Fruit fly (Drosophila melanogaster) whole organism, embryonic: Measurements from ENCODE around the gene CG11893.
A peak's percentile ranks its signal among the peaks of the same experiment; 100 is the strongest.

Experiments used
- Ada2b ChIP-seq: fragments of 200-800 bp; sonication (Bioruptor generic); IDR thresholded peaks from 2 replicates; pipeline ENCODE4 v1.3.6; 2022; ENCODE audit warnings: missing biosample characterization, missing genetic modification characterization
- Antp ChIP-seq: fragments of 200-800 bp; sonication (Bioruptor generic); optimal IDR thresholded peaks from 3 replicates; lab custom pipeline; 2016; ENCODE audit warnings: missing biosample characterization, missing genetic modification characterization
- Awh ChIP-seq: fragments of 200-800 bp; sonication (Bioruptor generic); IDR thresholded peaks from 2 replicates; pipeline ENCODE4, ENCODE4 v1.3.6; 2022; ENCODE audit warnings: missing biosample characterization, missing genetic modification characterization
- CG10565 ChIP-seq: fragments of 200-800 bp; sonication (Bioruptor generic); optimal IDR thresholded peaks from 3 replicates; lab custom pipeline; 2016; ENCODE audit warnings: missing biosample characterization, mild to moderate bottlenecking, missing genetic modification characterization
- CG10979 ChIP-seq: fragments of 200-800 bp; sonication (Bioruptor generic); optimal IDR thresholded peaks from 2 replicates; lab custom pipeline; 2018; ENCODE audit warnings: missing biosample characterization, mild to moderate bottlenecking, missing genetic modification characterization, moderate library complexity
- CG12659 ChIP-seq: fragments of 200-800 bp; sonication (Bioruptor generic); optimal IDR thresholded peaks from 3 replicates; lab custom pipeline; 2017; ENCODE audit warnings: mild to moderate bottlenecking, missing biosample characterization, missing genetic modification reagents, missing genetic modification characterization
- CG12769 ChIP-seq: fragments of 200-800 bp; sonication (Bioruptor generic); optimal IDR thresholded peaks from 2 replicates; lab custom pipeline; 2019; ENCODE audit warnings: missing biosample characterization, mild to moderate bottlenecking, missing genetic modification characterization, moderate library complexity
- CG13296 ChIP-seq: fragments of 200-800 bp; sonication (Bioruptor generic); optimal IDR thresholded peaks from 3 replicates; lab custom pipeline; 2018; ENCODE audit warnings: missing biosample characterization, mild to moderate bottlenecking, missing genetic modification characterization
- CG17612 ChIP-seq: fragments of 200-800 bp; sonication (Bioruptor generic); IDR thresholded peaks from 2 replicates; pipeline ENCODE4 v1.3.6; 2022; ENCODE audit warnings: missing biosample characterization, missing genetic modification characterization
- CG18262 ChIP-seq: fragments of 200-800 bp; optimal IDR thresholded peaks from 3 replicates; lab custom pipeline; 2019; ENCODE audit warnings: missing biosample characterization, mild to moderate bottlenecking, missing genetic modification characterization, moderate library complexity
- CG2202 ChIP-seq: fragments of 200-800 bp; sonication (Bioruptor generic); optimal IDR thresholded peaks from 2 replicates; lab custom pipeline; 2018; ENCODE audit warnings: missing biosample characterization, mild to moderate bottlenecking, missing genetic modification characterization
- CG2678 ChIP-seq: fragments of 200-800 bp; sonication (Bioruptor generic); optimal IDR thresholded peaks from 3 replicates; lab custom pipeline; 2019; ENCODE audit warnings: missing biosample characterization, mild to moderate bottlenecking, missing genetic modification characterization, moderate library complexity
- CG31224 ChIP-seq: fragments of 200-800 bp; sonication (Bioruptor generic); IDR thresholded peaks from 2 replicates; pipeline ENCODE4 v1.3.6; 2022; ENCODE audit warnings: missing biosample characterization, missing genetic modification characterization
- CG31365 ChIP-seq: fragments of 200-800 bp; sonication (Bioruptor generic); optimal IDR thresholded peaks from 2 replicates; lab custom pipeline; 2018; ENCODE audit warnings: missing biosample characterization, mild to moderate bottlenecking, missing genetic modification characterization
- CG33557 ChIP-seq: fragments of 200-800 bp; sonication (Bioruptor generic); optimal IDR thresholded peaks from 2 replicates; lab custom pipeline; 2019; ENCODE audit warnings: missing biosample characterization, mild to moderate bottlenecking, missing genetic modification characterization, moderate library complexity
- CG34422 ChIP-seq: fragments of 200-800 bp; sonication (Bioruptor generic); IDR thresholded peaks from 3 replicates; pipeline ENCODE4 v1.3.6; 2022; ENCODE audit warnings: missing biosample characterization, missing genetic modification characterization
- CG6175 ChIP-seq: fragments of 200-800 bp; sonication (Bioruptor generic); IDR thresholded peaks from 3 replicates; pipeline ENCODE4 v1.3.6; 2022; ENCODE audit warnings: missing biosample characterization, missing genetic modification characterization
- CG7372 ChIP-seq: fragments of 200-800 bp; sonication (Bioruptor generic); IDR thresholded peaks from 2 replicates; pipeline ENCODE4 v1.3.6; 2022; ENCODE audit warnings: missing biosample characterization, missing genetic modification characterization
- CG7839 ChIP-seq: fragments of 200-800 bp; sonication (Bioruptor generic); optimal IDR thresholded peaks from 3 replicates; lab custom pipeline; 2018; ENCODE audit warnings: missing biosample characterization, mild to moderate bottlenecking, missing genetic modification characterization, moderate library complexity
- CG8290 ChIP-seq, 3 experiments: fragments of 200-800 bp; sonication (Bioruptor generic); optimal IDR thresholded peaks; 2 replicates each; lab custom pipeline; 2016 to 2019; ENCODE audit warnings: missing biosample characterization in 3 of 3, missing genetic modification characterization in 3 of 3, mild to moderate bottlenecking in 2 of 3, moderate library complexity in 1 of 3
- CG9609 ChIP-seq: fragments of 200-800 bp; sonication (Bioruptor generic); optimal IDR thresholded peaks from 3 replicates; lab custom pipeline; 2016; ENCODE audit warnings: missing biosample characterization, missing genetic modification characterization
- Chrac-16 ChIP-seq: fragments of 200-800 bp; sonication (Bioruptor generic); optimal IDR thresholded peaks from 3 replicates; lab custom pipeline; 2016; ENCODE audit warnings: missing biosample characterization, missing genetic modification characterization
- D19B ChIP-seq: fragments of 200-800 bp; sonication (Bioruptor generic); optimal IDR thresholded peaks from 2 replicates; lab custom pipeline; 2017; ENCODE audit warnings: missing biosample characterization, mild to moderate bottlenecking, missing genetic modification characterization
- Deaf1 ChIP-seq: fragments of 200-800 bp; optimal IDR thresholded peaks from 3 replicates; lab custom pipeline; 2019; ENCODE audit warnings: missing biosample characterization, mild to moderate bottlenecking, missing genetic modification characterization, moderate library complexity
- Dip2 ChIP-seq: fragments of 200-800 bp; sonication (Bioruptor generic); IDR thresholded peaks from 2 replicates; pipeline ENCODE4 v1.3.6; 2022; ENCODE audit warnings: missing biosample characterization, missing genetic modification characterization
- Drgx ChIP-seq: fragments of 200-800 bp; sonication (Bioruptor generic); IDR thresholded peaks from 2 replicates; pipeline ENCODE4 v1.3.6; 2022; ENCODE audit warnings: missing biosample characterization, missing genetic modification characterization
- HLHmδ ChIP-seq: fragments of 200-800 bp; sonication (Bioruptor generic); optimal IDR thresholded peaks from 2 replicates; lab custom pipeline; 2018; ENCODE audit warnings: missing biosample characterization, mild to moderate bottlenecking, missing genetic modification characterization, moderate library complexity
- Med ChIP-seq: fragments of 200-800 bp; sonication (Bioruptor generic); peaks from one replicate; lab custom pipeline; 2016; ENCODE audit warnings: missing biosample characterization, missing genetic modification characterization, mild to moderate bottlenecking, inconsistent platforms, moderate library complexity
- PHDP ChIP-seq: fragments of 200-800 bp; sonication (Bioruptor generic); optimal IDR thresholded peaks from 3 replicates; lab custom pipeline; 2018; ENCODE audit warnings: missing biosample characterization, mild to moderate bottlenecking, missing genetic modification characterization, moderate library complexity
- chinmo ChIP-seq: fragments of 200-800 bp; sonication (Bioruptor generic); IDR thresholded peaks from 4 replicates; pipeline ENCODE4 v1.3.6; 2022; ENCODE audit warnings: missing biosample characterization, missing genetic modification characterization; ENCODE audit not compliant: partially characterized antibody
- emc ChIP-seq: fragments of 200-800 bp; sonication (Bioruptor generic); optimal IDR thresholded peaks from 2 replicates; lab custom pipeline; 2016; ENCODE audit warnings: missing biosample characterization, missing genetic modification characterization
- exex ChIP-seq: fragments of 200-800 bp; sonication (Bioruptor generic); optimal IDR thresholded peaks from 4 replicates; lab custom pipeline; 2018; ENCODE audit warnings: missing biosample characterization, mild to moderate bottlenecking, missing genetic modification characterization, moderate library complexity
- eyg ChIP-seq: fragments of 200-800 bp; sonication (Bioruptor generic); optimal IDR thresholded peaks from 3 replicates; lab custom pipeline; 2016; ENCODE audit warnings: missing biosample characterization, missing genetic modification characterization
- grn ChIP-seq: fragments of 200-800 bp; sonication (Bioruptor generic); optimal IDR thresholded peaks from 3 replicates; lab custom pipeline; 2017; ENCODE audit warnings: missing biosample characterization, missing genetic modification characterization
- gt ChIP-seq: fragments of 200-800 bp; sonication (Bioruptor generic); IDR thresholded peaks from 2 replicates; pipeline ENCODE4 v1.3.6; 2022; ENCODE audit warnings: missing biosample characterization, missing genetic modification characterization
- insv ChIP-seq, 2 experiments: fragments of 200-800 bp; sonication (Bioruptor generic); optimal IDR thresholded peaks; 3 replicates each; lab custom pipeline; 2016 to 2018; ENCODE audit warnings: missing biosample characterization in 2 of 2, missing genetic modification characterization in 2 of 2
- jing ChIP-seq: fragments of 200-800 bp; sonication (Bioruptor generic); optimal IDR thresholded peaks from 2 replicates; lab custom pipeline; 2018; ENCODE audit warnings: missing biosample characterization, mild to moderate bottlenecking, missing genetic modification characterization
- lab ChIP-seq: fragments of 200-800 bp; sonication (Bioruptor generic); optimal IDR thresholded peaks from 3 replicates; lab custom pipeline; 2017; ENCODE audit warnings: missing biosample characterization, missing genetic modification characterization, mild to moderate bottlenecking, moderate library complexity, missing genetic modification reagents
- nau ChIP-seq: fragments of 200-800 bp; sonication (Bioruptor generic); optimal IDR thresholded peaks from 3 replicates; lab custom pipeline; 2017; ENCODE audit warnings: missing biosample characterization, mild to moderate bottlenecking, missing genetic modification characterization, missing genetic modification reagents
- nmo ChIP-seq: fragments of 200-800 bp; sonication (Bioruptor generic); optimal IDR thresholded peaks from 2 replicates; lab custom pipeline; 2018; ENCODE audit warnings: missing biosample characterization, mild to moderate bottlenecking, missing genetic modification characterization, moderate library complexity
- pb ChIP-seq: fragments of 200-800 bp; sonication (Bioruptor generic); optimal IDR thresholded peaks from 3 replicates; lab custom pipeline; 2016; ENCODE audit warnings: missing biosample characterization, missing genetic modification characterization
- rib ChIP-seq: fragments of 200-800 bp; sonication (Bioruptor generic); IDR thresholded peaks from 2 replicates; pipeline ENCODE4 v1.3.6; 2022; ENCODE audit warnings: missing biosample characterization, missing genetic modification characterization
- salm ChIP-seq: fragments of 200-800 bp; sonication (Bioruptor generic); optimal IDR thresholded peaks from 2 replicates; lab custom pipeline; 2018; ENCODE audit warnings: missing biosample characterization, mild to moderate bottlenecking, missing genetic modification characterization
- sd ChIP-seq: fragments of 200-800 bp; sonication (Bioruptor generic); optimal IDR thresholded peaks from 3 replicates; lab custom pipeline; 2018; ENCODE audit warnings: missing biosample characterization, mild to moderate bottlenecking, missing genetic modification characterization, moderate library complexity
- sens ChIP-seq: fragments of 200-800 bp; sonication (Bioruptor generic); peaks from one replicate; lab custom pipeline; 2016; ENCODE audit warnings: missing biosample characterization, missing genetic modification characterization
- sug ChIP-seq: fragments of 200-800 bp; optimal IDR thresholded peaks from 2 replicates; lab custom pipeline; 2019; ENCODE audit warnings: missing biosample characterization, mild to moderate bottlenecking, missing genetic modification characterization, moderate library complexity
- trh ChIP-seq: fragments of 200-800 bp; sonication (Bioruptor generic); optimal IDR thresholded peaks from 2 replicates; lab custom pipeline; 2016; ENCODE audit warnings: missing biosample characterization, missing genetic modification characterization
- wek ChIP-seq: fragments of 200-800 bp; sonication (Bioruptor generic); optimal IDR thresholded peaks from 3 replicates; lab custom pipeline; 2018; ENCODE audit warnings: missing biosample characterization, mild to moderate bottlenecking, missing genetic modification characterization, moderate library complexity
- yki ChIP-seq: fragments of >200 bp; optimal IDR thresholded peaks from 3 replicates; lab custom pipeline; 2018

The CG11893 gene

DNA sequence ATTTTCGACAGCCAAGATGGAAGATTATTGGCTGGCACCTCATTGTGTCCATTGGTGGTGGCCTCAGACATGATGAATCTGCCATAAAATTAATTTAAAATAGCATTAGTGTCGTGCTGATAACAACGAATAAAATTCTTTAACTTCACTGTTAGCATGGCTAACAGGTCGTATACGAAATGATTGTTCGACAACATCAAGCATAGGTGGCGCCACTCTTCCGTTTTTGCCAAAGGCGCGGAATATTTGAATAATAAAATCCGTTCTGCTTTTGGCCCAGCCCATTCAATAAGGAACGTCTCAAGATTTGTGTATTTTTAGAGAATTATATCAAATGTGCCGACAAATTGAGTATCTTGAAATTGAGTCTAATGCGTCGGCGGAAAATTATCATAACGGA is 22.9 kb downstream of the CG11893 start (continued):
- TF ChIP-seq CG31224 (GFP tag; lab: Robert Waterston, UW), result no peak
- TF ChIP-seq eyg (GFP tag; lab: Kevin White, UChicago), result no peak
- TF ChIP-seq Drgx (GFP tag; lab: Robert Waterston, UW), result no peak
- no peak for TF ChIP-seq insv (GFP tag; optimal IDR thresholded peaks at IDR 0.05; lab: Kevin White, UChicago)
- no peak for TF ChIP-seq CG8290 (GFP tag; optimal IDR thresholded peaks at IDR 0.05; lab: Kevin White, UChicago)
- TF ChIP-seq CG8290 (tag; optimal IDR thresholded peaks at IDR 0.05; lab: Kevin White, UChicago), result no peak
- no peak for TF ChIP-seq jing (GFP tag; lab: Kevin White, UChicago)
- TF ChIP-seq CG6175 (GFP tag; lab: Robert Waterston, UW), result no peak
- TF ChIP-seq CG34422, result no peak
- no peak for TF ChIP-seq CG10979
- TF ChIP-seq CG10565 (GFP tag; lab: Kevin White, UChicago), result no peak
- TF ChIP-seq trh (GFP tag; lab: Kevin White, UChicago), result no peak
- peak; percentile 70 for TF ChIP-seq Med (GFP tag; lab: Kevin White, UChicago)
- no peak for TF ChIP-seq Antp (GFP tag; lab: Kevin White, UChicago)
- no peak for TF ChIP-seq HLHmδ (GFP tag; lab: Kevin White, UChicago)
- no peak for TF ChIP-seq CG31365 (tag; lab: Kevin White, UChicago)
- TF ChIP-seq Ada2b (GFP tag; lab: Robert Waterston, UW), result no peak
- TF ChIP-seq pb (GFP tag; lab: Kevin White, UChicago), result no peak
- TF ChIP-seq CG17612 (GFP tag; lab: Robert Waterston, UW), result no peak
- no peak for TF ChIP-seq D19B (GFP tag; lab: Kevin White, UChicago)
- no peak for TF ChIP-seq Chrac-16 (GFP tag; lab: Kevin White, UChicago)
- no peak for TF ChIP-seq CG9609 (GFP tag; lab: Kevin White, UChicago)
- TF ChIP-seq CG7839 (tag; lab: Kevin White, UChicago), result peak; percentile 11
- no peak for TF ChIP-seq chinmo (GFP tag; lab: Robert Waterston, UW)
- no peak for TF ChIP-seq emc (GFP tag; lab: Kevin White, UChicago)
- no peak for TF ChIP-seq CG2202 (tag; lab: Kevin White, UChicago)
- TF ChIP-seq yki, result no peak
- no peak for TF ChIP-seq rib
- TF ChIP-seq CG13296 (GFP tag; lab: Kevin White, UChicago), result peak; percentile 23
- TF ChIP-seq gt (GFP tag; lab: Robert Waterston, UW), result no peak
- no peak for TF ChIP-seq Awh (GFP tag; lab: Robert Waterston, UW)
- no peak for TF ChIP-seq CG33557 (GFP tag; lab: Kevin White, UChicago)
- TF ChIP-seq salm (tag; lab: Kevin White, UChicago), result no peak
- TF ChIP-seq Dip2 (GFP tag; lab: Robert Waterston, UW), result peak; percentile 84

DNA sequence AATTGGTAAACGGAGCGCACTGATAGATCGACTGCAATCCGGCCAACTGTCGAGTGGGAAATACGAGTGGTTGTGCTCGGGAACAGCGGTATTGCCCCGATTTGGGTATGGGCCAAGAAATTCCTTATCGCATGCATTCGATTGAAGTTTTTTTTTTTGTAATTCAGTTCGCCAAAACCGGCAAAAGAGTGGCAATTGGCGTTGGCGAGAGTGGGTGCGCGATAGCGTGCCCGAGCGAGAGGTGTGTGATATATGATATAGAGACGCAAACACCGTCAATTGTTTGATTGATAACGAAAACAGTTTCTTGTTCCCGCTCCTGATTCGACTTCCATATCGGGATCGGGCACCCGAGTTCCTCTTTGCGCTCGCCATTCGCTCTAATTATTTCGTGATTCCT is 24.1 kb downstream of the CG11893 start, which contains the start of gene CG31087:
Gene CG31087 (minus strand): TSS at position 63 of the 400 bp plus-strand sequence.
- TF ChIP-seq CG12769 (tag; lab: Kevin White, UChicago), result peak; percentile 40
- TF ChIP-seq CG12659, result no peak
- TF ChIP-seq lab (GFP tag; lab: Kevin White, UChicago), result peak; percentile 50
- peak; percentile 2 for TF ChIP-seq sd
- TF ChIP-seq CG7372, result no peak
- peak; percentile 67 for TF ChIP-seq sens (GFP tag; lab: Kevin White, UChicago)
- TF ChIP-seq chinmo (GFP tag; lab: Robert Waterston, UW), result 0 out of 4 replicates have a peak, but pooled peaks have one; percentile 57
- peak; percentile 51 for TF ChIP-seq Deaf1 (tag; lab: Kevin White, UChicago)
- TF ChIP-seq exex, result peak; percentile 56
- no peak for TF ChIP-seq CG18262
- TF ChIP-seq sug, result peak; percentile 15
- no peak for TF ChIP-seq wek (GFP tag; lab: Kevin White, UChicago)
- no peak for TF ChIP-seq CG2678 (tag; lab: Kevin White, UChicago)
- no peak for TF ChIP-seq PHDP
- no peak for TF ChIP-seq nau (GFP tag; lab: Kevin White, UChicago)
- no peak for TF ChIP-seq nmo
- TF ChIP-seq grn (GFP tag; lab: Kevin White, UChicago), result peak; percentile 12
